Fruit fly (Drosophila melanogaster): ENCODE results near the gene CG14937.

Gene CG14937

dm6 chr2L:11753455-11753854 lies 40.4 kb downstream of the CG14937 start, which contains the start of gene CG42470:
TSS of gene CG42470 (minus strand) at chr2L:11753555.
- TF ChIP-seq CTCF (optimal IDR thresholded peaks at IDR 0.05), result no peak
- TF ChIP-seq CG8478 (optimal IDR thresholded peaks at IDR 0.05), result no peak
